Fruit fly (Drosophila melanogaster): Measurements from ENCODE around the gene CG46514.
"Not testable (repeated sequence)": the region's sequence is repeated elsewhere in the genome, so short reads cannot be mapped to it uniquely, and the experiment has no call there.

DNA sequence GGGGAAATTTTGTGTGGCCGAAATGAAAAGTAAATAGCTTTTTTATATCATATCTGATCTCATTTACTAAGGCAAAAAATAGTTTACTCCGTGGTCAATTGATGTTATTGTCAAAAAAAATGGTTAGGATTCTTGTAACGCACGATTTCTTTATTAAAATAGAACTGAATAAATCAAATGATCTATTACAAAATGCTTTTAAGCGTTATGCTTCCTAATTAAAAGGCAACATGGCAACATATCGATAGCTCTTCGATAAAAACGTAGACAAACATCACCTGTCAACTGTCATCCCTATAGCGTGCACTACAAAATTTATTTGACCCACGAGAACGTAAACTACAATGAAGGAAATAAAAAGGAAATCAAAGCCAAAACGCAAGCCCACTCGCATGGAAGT, 49.3 kb downstream of the CG46514 start, which contains the start of gene CG46522:
- not testable (repeated sequence) for TF ChIP-seq CG8478, psq (optimal IDR thresholded peaks at IDR 0.05)

Data from whole organism.